Fruit fly (Drosophila melanogaster) whole organism, embryonic: ENCODE measurements around the gene CG9316.
A peak's percentile ranks its signal among the peaks of the same experiment; 100 is the strongest.

Experiments used
- CG11696 ChIP-seq: fragments of 200-800 bp; sonication (Bioruptor generic); IDR thresholded peaks from 2 replicates; pipeline ENCODE4 v1.3.6; 2022; ENCODE audit warnings: missing biosample characterization, missing genetic modification characterization
- CG13287 ChIP-seq: fragments of 200-800 bp; sonication (Bioruptor generic); IDR thresholded peaks from 2 replicates; pipeline ENCODE4 v1.3.6; 2022; ENCODE audit warnings: missing biosample characterization, missing genetic modification characterization; ENCODE audit not compliant: partially characterized antibody
- CG13296 ChIP-seq: fragments of 200-800 bp; sonication (Bioruptor generic); optimal IDR thresholded peaks from 3 replicates; lab custom pipeline; 2018; ENCODE audit warnings: missing biosample characterization, mild to moderate bottlenecking, missing genetic modification characterization
- CG15601 ChIP-seq: fragments of 200-800 bp; sonication (Bioruptor generic); optimal IDR thresholded peaks from 3 replicates; lab custom pipeline; 2019; ENCODE audit warnings: missing biosample characterization, mild to moderate bottlenecking, missing genetic modification characterization, moderate library complexity
- CG1603 ChIP-seq: fragments of 200-800 bp; sonication (Bioruptor generic); optimal IDR thresholded peaks from 2 replicates; lab custom pipeline; 2019; ENCODE audit warnings: missing biosample characterization, mild to moderate bottlenecking, missing genetic modification characterization, moderate library complexity
- CG18476 ChIP-seq: fragments of 200-800 bp; sonication (Bioruptor generic); optimal IDR thresholded peaks from 2 replicates; lab custom pipeline; 2016; ENCODE audit warnings: missing biosample characterization, mild to moderate bottlenecking, missing genetic modification characterization
- CG2678 ChIP-seq: fragments of 200-800 bp; sonication (Bioruptor generic); optimal IDR thresholded peaks from 3 replicates; lab custom pipeline; 2019; ENCODE audit warnings: missing biosample characterization, mild to moderate bottlenecking, missing genetic modification characterization, moderate library complexity
- CG30020 ChIP-seq: fragments of 200-800 bp; optimal IDR thresholded peaks from 2 replicates; lab custom pipeline; 2019; ENCODE audit warnings: missing biosample characterization, mild to moderate bottlenecking, missing genetic modification characterization, moderate library complexity
- CG3065 ChIP-seq: fragments of 200-800 bp; sonication (Bioruptor generic); optimal IDR thresholded peaks from 2 replicates; lab custom pipeline; 2016; ENCODE audit warnings: missing biosample characterization, missing genetic modification characterization
- CG4617 ChIP-seq: fragments of 200-800 bp; sonication (Bioruptor generic); optimal IDR thresholded peaks from 3 replicates; lab custom pipeline; 2016; ENCODE audit warnings: missing biosample characterization, missing genetic modification characterization, borderline replicate concordance
- CG6791 ChIP-seq: fragments of 200-800 bp; sonication (Bioruptor generic); IDR thresholded peaks from 3 replicates; pipeline ENCODE4 v1.3.6; 2022; ENCODE audit warnings: missing biosample characterization, missing genetic modification characterization; ENCODE audit not compliant: partially characterized antibody
- CG6813 ChIP-seq: fragments of 200-800 bp; sonication (Bioruptor generic); optimal IDR thresholded peaks from 2 replicates; lab custom pipeline; 2017; ENCODE audit warnings: missing biosample characterization, missing genetic modification characterization, mild to moderate bottlenecking, moderate library complexity, missing genetic modification reagents
- CG7963 ChIP-seq: fragments of 200-800 bp; sonication (Bioruptor generic); IDR thresholded peaks from 3 replicates; pipeline ENCODE4 v1.3.6; 2022; ENCODE audit warnings: missing biosample characterization, missing genetic modification characterization; ENCODE audit not compliant: partially characterized antibody
- CG8478 ChIP-seq: fragments of >200 bp; optimal IDR thresholded peaks from 2 replicates; lab custom pipeline; 2018
- CG8924 ChIP-seq: fragments of 200-800 bp; optimal IDR thresholded peaks from 3 replicates; lab custom pipeline; 2019; ENCODE audit warnings: missing biosample characterization, mild to moderate bottlenecking, missing genetic modification characterization, moderate library complexity
- Dad ChIP-seq: fragments of 200-800 bp; sonication (Bioruptor generic); optimal IDR thresholded peaks from 3 replicates; lab custom pipeline; 2016; ENCODE audit warnings: missing biosample characterization, missing genetic modification characterization
- Deaf1 ChIP-seq: fragments of 200-800 bp; optimal IDR thresholded peaks from 3 replicates; lab custom pipeline; 2019; ENCODE audit warnings: missing biosample characterization, mild to moderate bottlenecking, missing genetic modification characterization, moderate library complexity
- Dfd ChIP-seq, 2 experiments: fragments of >200 bp; optimal IDR thresholded peaks; 2 replicates each; lab custom pipeline; 2017; ENCODE audit warnings: missing biosample characterization in 2 of 2, missing genetic modification characterization in 2 of 2
- E2f2 ChIP-seq: fragments of 200-800 bp; sonication (Bioruptor generic); IDR thresholded peaks from 2 replicates; pipeline ENCODE4 v1.3.6; 2022; ENCODE audit warnings: missing biosample characterization, missing genetic modification characterization
- Fer2 ChIP-seq: fragments of 200-800 bp; sonication (Bioruptor generic); optimal IDR thresholded peaks from 2 replicates; lab custom pipeline; 2018; ENCODE audit warnings: missing biosample characterization, mild to moderate bottlenecking, missing genetic modification characterization, moderate library complexity
- Fer3 ChIP-seq: fragments of 200-800 bp; sonication (Bioruptor generic); optimal IDR thresholded peaks from 2 replicates; lab custom pipeline; 2018; ENCODE audit warnings: missing biosample characterization, mild to moderate bottlenecking, missing genetic modification characterization, moderate library complexity
- Hey ChIP-seq: fragments of 200-800 bp; sonication (Bioruptor generic); optimal IDR thresholded peaks from 3 replicates; lab custom pipeline; 2018; ENCODE audit warnings: missing biosample characterization, mild to moderate bottlenecking, missing genetic modification characterization
- Hr51 ChIP-seq, 2 experiments: fragments of 200-800 bp; sonication (Bioruptor generic); optimal IDR thresholded peaks; 2 replicates in 1 of 2; 3 replicates in 1 of 2; lab custom pipeline; 2016 to 2018; ENCODE audit warnings: missing biosample characterization in 2 of 2, missing genetic modification characterization in 2 of 2, mild to moderate bottlenecking in 1 of 2, moderate library complexity in 1 of 2
- Rx ChIP-seq: fragments of 200-800 bp; sonication (Bioruptor generic); IDR thresholded peaks from 2 replicates; pipeline ENCODE4 v1.3.6; 2022; ENCODE audit warnings: missing biosample characterization, missing genetic modification characterization
- YL-1 ChIP-seq: fragments of 200-800 bp; sonication (Bioruptor generic); optimal IDR thresholded peaks from 3 replicates; lab custom pipeline; 2017; ENCODE audit warnings: missing biosample characterization, mild to moderate bottlenecking, missing genetic modification characterization
- ash1 ChIP-seq: fragments of 200-800 bp; sonication (Bioruptor generic); optimal IDR thresholded peaks from 2 replicates; lab custom pipeline; 2018; ENCODE audit warnings: missing biosample characterization, mild to moderate bottlenecking, missing genetic modification characterization
- az2 ChIP-seq: fragments of 200-800 bp; sonication (Bioruptor generic); optimal IDR thresholded peaks from 3 replicates; lab custom pipeline; 2016; ENCODE audit warnings: missing biosample characterization, missing genetic modification characterization
- br ChIP-seq: fragments of >200 bp; optimal IDR thresholded peaks from 2 replicates; lab custom pipeline; 2017
- cato ChIP-seq: fragments of 200-800 bp; sonication (Bioruptor generic); optimal IDR thresholded peaks from 2 replicates; lab custom pipeline; 2016; ENCODE audit warnings: missing biosample characterization, missing genetic modification characterization, borderline replicate concordance
- crp ChIP-seq, 2 experiments: fragments of 200-800 bp; sonication (Bioruptor generic); optimal IDR thresholded peaks; 2 replicates in 1 of 2; 3 replicates in 1 of 2; lab custom pipeline; 2017; ENCODE audit warnings: missing biosample characterization in 2 of 2, missing genetic modification characterization in 2 of 2, mild to moderate bottlenecking in 1 of 2, moderate library complexity in 1 of 2
- danr ChIP-seq: fragments of 200-800 bp; sonication (Bioruptor generic); IDR thresholded peaks from 2 replicates; pipeline ENCODE4 v1.3.6; 2022; ENCODE audit warnings: missing biosample characterization, missing genetic modification characterization
- ewg ChIP-seq: fragments of 200-800 bp; sonication (Bioruptor generic); optimal IDR thresholded peaks from 3 replicates; lab custom pipeline; 2017; ENCODE audit warnings: mild to moderate bottlenecking, missing biosample characterization, missing genetic modification reagents, missing genetic modification characterization
- gce ChIP-seq: fragments of 200-800 bp; sonication (Bioruptor generic); IDR thresholded peaks from 3 replicates; pipeline ENCODE4 v1.3.6; 2022; ENCODE audit warnings: missing biosample characterization, missing genetic modification characterization
- grn ChIP-seq: fragments of 200-800 bp; sonication (Bioruptor generic); optimal IDR thresholded peaks from 3 replicates; lab custom pipeline; 2017; ENCODE audit warnings: missing biosample characterization, missing genetic modification characterization
- gsb ChIP-seq: fragments of 200-800 bp; sonication (Bioruptor generic); IDR thresholded peaks from 2 replicates; pipeline ENCODE4 v1.3.6; 2022; ENCODE audit warnings: missing biosample characterization, missing genetic modification characterization
- inv ChIP-seq: fragments of 200-800 bp; sonication (Bioruptor generic); IDR thresholded peaks from 2 replicates; pipeline ENCODE4 v1.3.6; 2022; ENCODE audit warnings: missing biosample characterization, missing genetic modification characterization; ENCODE audit not compliant: partially characterized antibody
- jing ChIP-seq: fragments of 200-800 bp; sonication (Bioruptor generic); optimal IDR thresholded peaks from 2 replicates; lab custom pipeline; 2018; ENCODE audit warnings: missing biosample characterization, mild to moderate bottlenecking, missing genetic modification characterization
- knrl ChIP-seq: fragments of 200-800 bp; sonication (Bioruptor generic); IDR thresholded peaks from 3 replicates; pipeline ENCODE4 v1.3.6; 2022; ENCODE audit warnings: missing biosample characterization, missing genetic modification characterization; ENCODE audit not compliant: partially characterized antibody
- lov ChIP-seq, 2 experiments: fragments of 200-800 bp in 1 of 2; fragments of >200 bp in 1 of 2; sonication (Bioruptor generic) in 1 of 2; IDR thresholded peaks in 1 of 2; optimal IDR thresholded peaks in 1 of 2; 2 replicates in 1 of 2; 3 replicates in 1 of 2; pipeline versions ENCODE4 v1.3.6 to Lab custom; 2017 to 2022; ENCODE audit warnings: missing biosample characterization in 1 of 2, missing genetic modification characterization in 1 of 2
- mam ChIP-seq: fragments of 200-800 bp; sonication (Bioruptor generic); optimal IDR thresholded peaks from 3 replicates; lab custom pipeline; 2016; ENCODE audit warnings: missing biosample characterization, missing genetic modification characterization
- onecut ChIP-seq: fragments of 200-800 bp; sonication (Bioruptor generic); IDR thresholded peaks from 2 replicates; pipeline ENCODE4 v1.3.6; 2022; ENCODE audit warnings: missing biosample characterization, missing genetic modification characterization
- pfk ChIP-seq: fragments of 200-800 bp; sonication (Bioruptor generic); optimal IDR thresholded peaks from 2 replicates; lab custom pipeline; 2018; ENCODE audit warnings: missing biosample characterization, mild to moderate bottlenecking, missing genetic modification characterization, moderate library complexity
- pho ChIP-seq: fragments of 200-800 bp; sonication (Bioruptor generic); optimal IDR thresholded peaks from 2 replicates; lab custom pipeline; 2016; ENCODE audit warnings: missing biosample characterization, missing genetic modification characterization
- pita ChIP-seq: fragments of 200-800 bp; sonication (Bioruptor generic); optimal IDR thresholded peaks from 2 replicates; lab custom pipeline; 2017; ENCODE audit warnings: missing biosample characterization, mild to moderate bottlenecking, missing genetic modification characterization
- ranshi ChIP-seq: fragments of 200-800 bp; sonication (Bioruptor generic); IDR thresholded peaks from 2 replicates; pipeline ENCODE4 v1.3.6; 2022; ENCODE audit warnings: missing biosample characterization, missing genetic modification characterization
- salm ChIP-seq: fragments of 200-800 bp; sonication (Bioruptor generic); optimal IDR thresholded peaks from 2 replicates; lab custom pipeline; 2018; ENCODE audit warnings: missing biosample characterization, mild to moderate bottlenecking, missing genetic modification characterization
- sens ChIP-seq: fragments of 200-800 bp; sonication (Bioruptor generic); peaks from one replicate; lab custom pipeline; 2016; ENCODE audit warnings: missing biosample characterization, missing genetic modification characterization
- z ChIP-seq: fragments of 200-800 bp; sonication (Bioruptor generic); IDR thresholded peaks from 3 replicates; pipeline ENCODE4 v1.3.6; 2022; ENCODE audit warnings: missing biosample characterization, missing genetic modification characterization

CG9316 gene

dm6 chr2L:20690055-20690454 lies 36.3 kb downstream of the CG9316 start:
- TF ChIP-seq pho (no peak), Dfd (GFP tag; optimal IDR thresholded peaks at IDR 0.05; lab: Kevin White, UChicago) (peak in 1 of 2 experiments; percentile 59), CG6813 (GFP tag; lab: Kevin White, UChicago) (no peak), danr (no peak), inv (GFP tag; lab: Robert Waterston, UW) (no peak), Hey (no peak)

- TF ChIP-seq mam (GFP tag; lab: Kevin White, UChicago): no peak
- TF ChIP-seq Deaf1 (tag; lab: Kevin White, UChicago): no peak
- TF ChIP-seq CG7963: no peak
- no peak for TF ChIP-seq CG8478 (lab: Kevin White, UChicago)
- no peak for TF ChIP-seq ranshi (GFP tag; lab: Robert Waterston, UW)
- no peak for TF ChIP-seq CG11696 (GFP tag; lab: Robert Waterston, UW)
- TF ChIP-seq CG4617 (GFP tag; lab: Kevin White, UChicago): no peak
- no peak for TF ChIP-seq Dad
- TF ChIP-seq Fer2 (tag; lab: Kevin White, UChicago): no peak
- no peak for TF ChIP-seq pfk (GFP tag; lab: Kevin White, UChicago)
- TF ChIP-seq CG18476 (GFP tag; lab: Kevin White, UChicago): no peak
- no peak for TF ChIP-seq CG2678 (tag; lab: Kevin White, UChicago)
Observed at dm6 chr2L:20688722-20689121, 37.6 kb downstream of the CG9316 start.

dm6 chr2L:20682136-20682733 lies 44.1 kb downstream of the CG9316 start, which contains the start of gene CG2617:
Gene CG2617, plus strand, starts transcription at chr2L:20682368.
- TF ChIP-seq Rx (GFP tag; lab: Robert Waterston, UW): no peak
- no peak for TF ChIP-seq CG18476 (GFP tag; lab: Kevin White, UChicago)
- no peak for TF ChIP-seq salm (tag; lab: Kevin White, UChicago)
- no peak for TF ChIP-seq grn
- no peak for TF ChIP-seq pita (GFP tag; lab: Kevin White, UChicago)
- TF ChIP-seq onecut: no peak
- no peak for TF ChIP-seq lov (optimal IDR thresholded peaks at IDR 0.05; lab: Kevin White, UChicago)
- no peak for TF ChIP-seq lov (GFP tag; IDR thresholded peaks at IDR 0.05; lab: Robert Waterston, UW)
- no peak for TF ChIP-seq Fer3 (tag; lab: Kevin White, UChicago)
- TF ChIP-seq sens (GFP tag; lab: Kevin White, UChicago): no peak
- no peak for TF ChIP-seq gsb (GFP tag; lab: Robert Waterston, UW)
- TF ChIP-seq CG13287: peak; percentile 47
- no peak for TF ChIP-seq az2 (GFP tag; lab: Kevin White, UChicago)
- peak; percentile 13; the same call in 1 of the 3 replicates for TF ChIP-seq CG6791 (GFP tag; lab: Robert Waterston, UW)
- no peak for TF ChIP-seq CG3065
- TF ChIP-seq CG8924: no peak
- no peak for TF ChIP-seq YL-1 (GFP tag; lab: Kevin White, UChicago)
- no peak for TF ChIP-seq ash1
- no peak for TF ChIP-seq CG15601 (tag; lab: Kevin White, UChicago)
- TF ChIP-seq br (lab: Kevin White, UChicago): no peak
- peak; percentile 66 for TF ChIP-seq CG30020 (tag; lab: Kevin White, UChicago)
- no peak for TF ChIP-seq crp (GFP tag; optimal IDR thresholded peaks at IDR 0.05; lab: Kevin White, UChicago)
- TF ChIP-seq CG1603: peak; percentile 65
- peak; percentile 50; the same call in 2 of the 3 replicates for TF ChIP-seq knrl (GFP tag; lab: Robert Waterston, UW)
- TF ChIP-seq cato (GFP tag; lab: Kevin White, UChicago): no peak
- TF ChIP-seq CG13296 (GFP tag; lab: Kevin White, UChicago): no peak
- peak; percentile 65 for TF ChIP-seq E2f2
- TF ChIP-seq Hr51 (GFP tag; optimal IDR thresholded peaks at IDR 0.05; lab: Kevin White, UChicago): no peak
- TF ChIP-seq jing (GFP tag; lab: Kevin White, UChicago): no peak
- TF ChIP-seq z: no peak
- no peak for TF ChIP-seq ewg (GFP tag; lab: Kevin White, UChicago)
- TF ChIP-seq gce (GFP tag; lab: Robert Waterston, UW): no peak
